Fruit fly (Drosophila melanogaster): ENCODE data around the gene HIP.

HIP gene

DNA sequence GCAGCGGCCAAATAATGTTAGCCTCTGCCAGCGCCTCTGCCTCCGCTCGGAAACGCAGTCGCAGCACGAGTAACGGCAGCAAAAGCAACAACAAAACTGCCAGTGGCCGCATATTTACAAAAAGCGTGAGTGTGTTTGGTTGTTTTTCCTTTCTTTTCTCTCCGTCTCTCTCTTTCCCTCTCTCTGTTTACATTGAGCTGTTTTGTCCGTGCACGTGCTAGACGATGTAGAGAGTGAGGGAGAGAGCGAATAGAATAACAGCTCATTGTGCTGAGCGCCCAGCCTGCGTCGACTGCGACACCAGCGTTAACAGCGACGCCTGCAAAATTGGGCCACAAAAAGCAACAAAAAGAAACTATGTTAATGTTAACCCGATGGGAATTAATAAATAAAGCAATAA lies 21.7 kb upstream of the HIP start (continued):
- peak; percentile 85 for TF ChIP-seq abd-A (tag; optimal IDR thresholded peaks at IDR 0.05)
- TF ChIP-seq CG10366 (GFP tag; IDR thresholded peaks at IDR 0.05) = no peak
- no peak for TF ChIP-seq CG6689 (GFP tag; IDR thresholded peaks at IDR 0.05)
- TF ChIP-seq ewg (GFP tag; optimal IDR thresholded peaks at IDR 0.05) = peak; percentile 36
- TF ChIP-seq Myb (GFP tag; optimal IDR thresholded peaks at IDR 0.05) = peak; percentile 33
- TF ChIP-seq bsh (GFP tag; optimal IDR thresholded peaks at IDR 0.05) = peak; percentile 43 to 72
- TF ChIP-seq CG1603 (tag; optimal IDR thresholded peaks at IDR 0.05) = peak; percentile 59
- TF ChIP-seq nerfin-2 (GFP tag; IDR thresholded peaks at IDR 0.05; ENCODE audit: partially characterized antibody) = no peak
- peak; percentile 61; the same call in 1 of the 2 replicates for TF ChIP-seq Atf6 (GFP tag; IDR thresholded peaks at IDR 0.05)
- no peak for TF ChIP-seq CG32772 (GFP tag; IDR thresholded peaks at IDR 0.05)
- TF ChIP-seq CG11456 (GFP tag; IDR thresholded peaks at IDR 0.05) = no peak
- no peak for TF ChIP-seq CG9797 (GFP tag; optimal IDR thresholded peaks at IDR 0.05)
- no peak for TF ChIP-seq CG2889 (GFP tag; IDR thresholded peaks at IDR 0.05)
- no peak for TF ChIP-seq CkIIα-i1 (GFP tag; IDR thresholded peaks at IDR 0.05)
- no peak for TF ChIP-seq CG7963 (GFP tag; IDR thresholded peaks at IDR 0.05; ENCODE audit: partially characterized antibody)
- peak; percentile 15 for TF ChIP-seq salm (tag; optimal IDR thresholded peaks at IDR 0.05)
- peak; percentile 98 for TF ChIP-seq chinmo (GFP tag; IDR thresholded peaks at IDR 0.05; ENCODE audit: partially characterized antibody)
- TF ChIP-seq CG12071 (GFP tag; optimal IDR thresholded peaks at IDR 0.05) = peak; percentile 83
- TF ChIP-seq stc (GFP tag; IDR thresholded peaks at IDR 0.05) = no peak; the same call in 1 of the 2 replicates
- TF ChIP-seq fd96Cb (tag; optimal IDR thresholded peaks at IDR 0.05) = no peak
- TF ChIP-seq cato (GFP tag; optimal IDR thresholded peaks at IDR 0.05; ENCODE audit: borderline replicate concordance) = peak; percentile 12
- peak; percentile 64 for TF ChIP-seq CG8924 (tag; optimal IDR thresholded peaks at IDR 0.05)
- TF ChIP-seq insv (GFP tag; optimal IDR thresholded peaks at IDR 0.05) = peak in 1 of 2 experiments; percentile 67
- TF ChIP-seq CG6813 (GFP tag; optimal IDR thresholded peaks at IDR 0.05) = peak; percentile 81
- TF ChIP-seq C15 (GFP tag; IDR thresholded peaks at IDR 0.05) = no peak
- no peak for TF ChIP-seq Oli (tag; optimal IDR thresholded peaks at IDR 0.05)
- TF ChIP-seq Mes4 (GFP tag; optimal IDR thresholded peaks at IDR 0.05) = peak; percentile 67
- no peak for TF ChIP-seq jing (GFP tag; optimal IDR thresholded peaks at IDR 0.05)
- peak; percentile 96 for TF ChIP-seq kni (GFP tag; optimal IDR thresholded peaks at IDR 0.05)
- peak in 1 of 2 experiments; percentile 54 for TF ChIP-seq tll (GFP tag; optimal IDR thresholded peaks at IDR 0.05)
- no peak for TF ChIP-seq zfh2 (GFP tag; optimal IDR thresholded peaks at IDR 0.05)
- peak; percentile 70 for TF ChIP-seq HmgD (GFP tag; optimal IDR thresholded peaks at IDR 0.05)
- no peak for TF ChIP-seq Hr39 (optimal IDR thresholded peaks at IDR 0.05)
- no peak for TF ChIP-seq Oaz (GFP tag; IDR thresholded peaks at IDR 0.05)
- TF ChIP-seq CG18764 (GFP tag; optimal IDR thresholded peaks at IDR 0.05) = peak; percentile 17
- peak; percentile 83 for TF ChIP-seq Fer1 (GFP tag; optimal IDR thresholded peaks at IDR 0.05)
- TF ChIP-seq ash1 (GFP tag; optimal IDR thresholded peaks at IDR 0.05) = peak; percentile 42
- TF ChIP-seq CG17829 (tag; optimal IDR thresholded peaks at IDR 0.05) = peak; percentile 46
- peak; percentile 68 for TF ChIP-seq CG15601 (tag; optimal IDR thresholded peaks at IDR 0.05)
- TF ChIP-seq Atf-2 (GFP tag; optimal IDR thresholded peaks at IDR 0.05) = no peak
- no peak for TF ChIP-seq trh (GFP tag; optimal IDR thresholded peaks at IDR 0.05)
- no peak for TF ChIP-seq CG7745 (tag; optimal IDR thresholded peaks at IDR 0.05)
- no peak for TF ChIP-seq emc (GFP tag; optimal IDR thresholded peaks at IDR 0.05)
- TF ChIP-seq Doc2 (GFP tag; IDR thresholded peaks at IDR 0.05) = no peak
- TF ChIP-seq crp (GFP tag; optimal IDR thresholded peaks at IDR 0.05) = peak in 1 of 2 experiments; percentile 55
- TF ChIP-seq Dfd (GFP tag; optimal IDR thresholded peaks at IDR 0.05) = no peak
- TF ChIP-seq Drgx (GFP tag; IDR thresholded peaks at IDR 0.05) = peak; percentile 83
- TF ChIP-seq maf-S (GFP tag; optimal IDR thresholded peaks at IDR 0.05) = peak; percentile 49
- peak; percentile 52 for TF ChIP-seq run (tag; optimal IDR thresholded peaks at IDR 0.05)
- TF ChIP-seq crc (GFP tag; optimal IDR thresholded peaks at IDR 0.05) = no peak
- TF ChIP-seq CG31441 (GFP tag; IDR thresholded peaks at IDR 0.05) = 0 out of 2 replicates have a peak, but pooled peaks have one; percentile 7
